Fruit fly (Drosophila melanogaster) whole organism, embryonic: ENCODE data around the gene CG42535.

ENCODE experiments used
- Aef1 ChIP-seq: fragments of 200-800 bp; sonication (Bioruptor generic); IDR thresholded peaks from 3 replicates; pipeline ENCODE4 v1.3.6; 2022; ENCODE audit warnings: missing biosample characterization, missing genetic modification characterization
- Bteb2 ChIP-seq: fragments of 200-800 bp; sonication (Bioruptor generic); optimal IDR thresholded peaks from 2 replicates; lab custom pipeline; 2016; ENCODE audit warnings: missing biosample characterization, missing genetic modification characterization
- CG10147 ChIP-seq: fragments of 200-800 bp; sonication (Bioruptor generic); optimal IDR thresholded peaks from 2 replicates; lab custom pipeline; 2019; ENCODE audit warnings: missing biosample characterization, mild to moderate bottlenecking, missing genetic modification characterization, moderate library complexity
- CG10274 ChIP-seq: fragments of 200-800 bp; sonication (Bioruptor generic); optimal IDR thresholded peaks from 3 replicates; lab custom pipeline; 2017; ENCODE audit warnings: missing biosample characterization, mild to moderate bottlenecking, missing genetic modification characterization
- CG10366 ChIP-seq: fragments of 200-800 bp; sonication (Bioruptor generic); IDR thresholded peaks from 2 replicates; pipeline ENCODE4 v1.3.6; 2022; ENCODE audit warnings: missing biosample characterization, missing genetic modification characterization
- CG10959 ChIP-seq: fragments of 200-800 bp; sonication (Bioruptor generic); IDR thresholded peaks from 2 replicates; pipeline ENCODE4 v1.3.6; 2022; ENCODE audit warnings: missing biosample characterization, missing genetic modification characterization
- CG12236 ChIP-seq: fragments of 200-800 bp; sonication (Bioruptor generic); optimal IDR thresholded peaks from 2 replicates; lab custom pipeline; 2016; ENCODE audit warnings: missing biosample characterization, missing genetic modification characterization
- CG13894 ChIP-seq: fragments of 200-800 bp; sonication (Bioruptor generic); optimal IDR thresholded peaks from 3 replicates; lab custom pipeline; 2018; ENCODE audit warnings: missing biosample characterization, mild to moderate bottlenecking, missing genetic modification characterization, moderate library complexity
- CG16779 ChIP-seq: fragments of 200-800 bp; sonication (Bioruptor generic); IDR thresholded peaks from 2 replicates; pipeline ENCODE4 v1.3.6; 2022; ENCODE audit warnings: missing biosample characterization, missing genetic modification characterization
- CG17328 ChIP-seq: fragments of 200-800 bp; sonication (Bioruptor generic); IDR thresholded peaks from 2 replicates; pipeline ENCODE4 v1.3.6; 2022; ENCODE audit warnings: missing biosample characterization, missing genetic modification characterization
- CG17912 ChIP-seq: fragments of 200-800 bp; sonication (Bioruptor generic); optimal IDR thresholded peaks from 2 replicates; lab custom pipeline; 2018; ENCODE audit warnings: missing biosample characterization, mild to moderate bottlenecking, missing genetic modification characterization
- CG18476 ChIP-seq: fragments of 200-800 bp; sonication (Bioruptor generic); optimal IDR thresholded peaks from 2 replicates; lab custom pipeline; 2016; ENCODE audit warnings: missing biosample characterization, mild to moderate bottlenecking, missing genetic modification characterization
- CG18599 ChIP-seq: fragments of 200-800 bp; sonication (Bioruptor generic); optimal IDR thresholded peaks from 3 replicates; lab custom pipeline; 2017; ENCODE audit warnings: missing biosample characterization, missing genetic modification characterization, mild to moderate bottlenecking, moderate library complexity, missing genetic modification reagents
- CG18764 ChIP-seq: fragments of 200-800 bp; sonication (Bioruptor generic); optimal IDR thresholded peaks from 3 replicates; lab custom pipeline; 2016; ENCODE audit warnings: missing biosample characterization, missing genetic modification characterization
- CG3065 ChIP-seq: fragments of 200-800 bp; sonication (Bioruptor generic); optimal IDR thresholded peaks from 2 replicates; lab custom pipeline; 2016; ENCODE audit warnings: missing biosample characterization, missing genetic modification characterization
- CG34224 ChIP-seq: fragments of 200-800 bp; sonication (Bioruptor generic); IDR thresholded peaks from 3 replicates; pipeline ENCODE4 v1.3.6; 2022; ENCODE audit warnings: missing biosample characterization, missing genetic modification characterization; ENCODE audit not compliant: partially characterized antibody
- CG4360 ChIP-seq: fragments of 200-800 bp; sonication (Bioruptor generic); IDR thresholded peaks from 2 replicates; pipeline ENCODE4 v1.3.6; 2022; ENCODE audit warnings: missing biosample characterization, missing genetic modification characterization
- CG4820 ChIP-seq: fragments of 200-800 bp; sonication (Bioruptor generic); optimal IDR thresholded peaks from 3 replicates; lab custom pipeline; 2016; ENCODE audit warnings: missing biosample characterization, missing genetic modification characterization
- CG5953 ChIP-seq: fragments of 200-800 bp; sonication (Bioruptor generic); IDR thresholded peaks from 2 replicates; pipeline ENCODE4 v1.3.6; 2022; ENCODE audit warnings: missing biosample characterization, missing genetic modification characterization
- CG7357 ChIP-seq: fragments of 200-800 bp; sonication (Bioruptor generic); IDR thresholded peaks from 3 replicates; pipeline ENCODE4 v1.3.6; 2022; ENCODE audit warnings: missing biosample characterization, missing genetic modification characterization
- D19A ChIP-seq: fragments of 200-800 bp; optimal IDR thresholded peaks from 3 replicates; lab custom pipeline; 2019; ENCODE audit warnings: missing biosample characterization, mild to moderate bottlenecking, missing genetic modification characterization, moderate library complexity
- Dbx ChIP-seq: fragments of 200-800 bp; sonication (Bioruptor generic); IDR thresholded peaks from 3 replicates; pipeline ENCODE4 v1.3.6; 2022; ENCODE audit warnings: missing biosample characterization, missing genetic modification characterization
- Dek ChIP-seq: fragments of 200-800 bp; sonication (Bioruptor generic); optimal IDR thresholded peaks from 3 replicates; lab custom pipeline; 2019; ENCODE audit warnings: missing biosample characterization, mild to moderate bottlenecking, missing genetic modification characterization, moderate library complexity
- Dfd ChIP-seq, 2 experiments: fragments of >200 bp; optimal IDR thresholded peaks; 2 replicates each; lab custom pipeline; 2017; ENCODE audit warnings: missing biosample characterization in 2 of 2, missing genetic modification characterization in 2 of 2
- Gsc ChIP-seq: fragments of 200-800 bp; sonication (Bioruptor generic); IDR thresholded peaks from 2 replicates; pipeline ENCODE4 v1.3.6; 2022; ENCODE audit warnings: missing biosample characterization, missing genetic modification characterization
- Hr39 ChIP-seq: fragments of >200 bp; optimal IDR thresholded peaks from 2 replicates; lab custom pipeline; 2017
- Kr ChIP-seq: fragments of 200-800 bp; sonication (Bioruptor generic); optimal IDR thresholded peaks from 2 replicates; lab custom pipeline; 2017; ENCODE audit warnings: missing biosample characterization, mild to moderate bottlenecking, missing genetic modification characterization
- Med ChIP-seq: fragments of 200-800 bp; sonication (Bioruptor generic); peaks from one replicate; lab custom pipeline; 2016; ENCODE audit warnings: missing biosample characterization, missing genetic modification characterization, mild to moderate bottlenecking, inconsistent platforms, moderate library complexity
- Meics ChIP-seq: fragments of 200-800 bp; sonication (Bioruptor generic); optimal IDR thresholded peaks from 2 replicates; lab custom pipeline; 2017; ENCODE audit warnings: missing biosample characterization, mild to moderate bottlenecking, missing genetic modification characterization
- az2 ChIP-seq: fragments of 200-800 bp; sonication (Bioruptor generic); optimal IDR thresholded peaks from 3 replicates; lab custom pipeline; 2016; ENCODE audit warnings: missing biosample characterization, missing genetic modification characterization
- bbx ChIP-seq: fragments of 200-800 bp; sonication (Bioruptor generic); IDR thresholded peaks from 2 replicates; pipeline ENCODE4 v1.3.6; 2022; ENCODE audit warnings: missing biosample characterization, missing genetic modification characterization; ENCODE audit not compliant: partially characterized antibody
- bsh ChIP-seq, 2 experiments: fragments of 200-800 bp; sonication (Bioruptor generic); optimal IDR thresholded peaks; 2 replicates each; lab custom pipeline; 2017 to 2018; ENCODE audit warnings: mild to moderate bottlenecking in 2 of 2, missing biosample characterization in 2 of 2, missing genetic modification characterization in 2 of 2, moderate library complexity in 1 of 2
- cwo ChIP-seq: fragments of 200-800 bp; sonication (Bioruptor generic); optimal IDR thresholded peaks from 3 replicates; lab custom pipeline; 2017; ENCODE audit warnings: missing biosample characterization, missing genetic modification characterization, mild to moderate bottlenecking, moderate library complexity, missing genetic modification reagents
- disco-r ChIP-seq: fragments of 200-800 bp; sonication (Bioruptor generic); optimal IDR thresholded peaks from 2 replicates; lab custom pipeline; 2016; ENCODE audit warnings: missing biosample characterization, missing genetic modification characterization
- dysf ChIP-seq: fragments of 200-800 bp; sonication (Bioruptor generic); IDR thresholded peaks from 3 replicates; pipeline ENCODE4 v1.3.6; 2022; ENCODE audit warnings: missing biosample characterization, missing genetic modification characterization
- gcm ChIP-seq: fragments of 200-800 bp; sonication (Bioruptor generic); optimal IDR thresholded peaks from 2 replicates; lab custom pipeline; 2019; ENCODE audit warnings: missing biosample characterization, mild to moderate bottlenecking, missing genetic modification characterization, moderate library complexity
- gem ChIP-seq: fragments of 200-800 bp; sonication (Bioruptor generic); optimal IDR thresholded peaks from 2 replicates; lab custom pipeline; 2019; ENCODE audit warnings: missing biosample characterization, mild to moderate bottlenecking, missing genetic modification characterization, moderate library complexity
- gro ChIP-seq: fragments of 200-800 bp; sonication (Bioruptor generic); optimal IDR thresholded peaks from 2 replicates; lab custom pipeline; 2016; ENCODE audit warnings: missing biosample characterization, missing genetic modification characterization
- kay ChIP-seq: fragments of 200-800 bp; sonication (Bioruptor generic); optimal IDR thresholded peaks from 2 replicates; lab custom pipeline; 2016; ENCODE audit warnings: missing biosample characterization, missing genetic modification characterization
- lab ChIP-seq: fragments of 200-800 bp; sonication (Bioruptor generic); optimal IDR thresholded peaks from 3 replicates; lab custom pipeline; 2017; ENCODE audit warnings: missing biosample characterization, missing genetic modification characterization, mild to moderate bottlenecking, moderate library complexity, missing genetic modification reagents
- nmo ChIP-seq: fragments of 200-800 bp; sonication (Bioruptor generic); optimal IDR thresholded peaks from 2 replicates; lab custom pipeline; 2018; ENCODE audit warnings: missing biosample characterization, mild to moderate bottlenecking, missing genetic modification characterization, moderate library complexity
- pan ChIP-seq, 4 experiments: fragments of >200 bp in 3 of 4; fragments of 200-800 bp in 1 of 4; sonication (Bioruptor generic) in 1 of 4; optimal IDR thresholded peaks in 3 of 4; IDR thresholded peaks in 1 of 4; 2 replicates each; pipeline versions ENCODE4 v1.3.6 to Lab custom; 2017 to 2022; ENCODE audit warnings: missing biosample characterization in 2 of 4, missing genetic modification characterization in 2 of 4, mixed read lengths in 1 of 4
- pb ChIP-seq: fragments of 200-800 bp; sonication (Bioruptor generic); optimal IDR thresholded peaks from 3 replicates; lab custom pipeline; 2016; ENCODE audit warnings: missing biosample characterization, missing genetic modification characterization
- phol ChIP-seq: fragments of 200-800 bp; sonication (Bioruptor generic); optimal IDR thresholded peaks from 3 replicates; lab custom pipeline; 2018; ENCODE audit warnings: missing biosample characterization, mild to moderate bottlenecking, missing genetic modification characterization, moderate library complexity
- pzg ChIP-seq: fragments of 200-800 bp; sonication (Bioruptor generic); optimal IDR thresholded peaks from 3 replicates; lab custom pipeline; 2018; ENCODE audit warnings: missing biosample characterization, mild to moderate bottlenecking, missing genetic modification characterization, moderate library complexity
- ro ChIP-seq: fragments of 200-800 bp; sonication (Bioruptor generic); IDR thresholded peaks from 2 replicates; pipeline ENCODE4 v1.3.6; 2022; ENCODE audit warnings: missing biosample characterization, missing genetic modification characterization
- row ChIP-seq: fragments of 200-800 bp; sonication (Bioruptor generic); IDR thresholded peaks from 3 replicates; pipeline ENCODE4 v1.3.6; 2022; ENCODE audit warnings: missing biosample characterization, missing genetic modification characterization
- stwl ChIP-seq: fragments of 200-800 bp; sonication (Bioruptor generic); optimal IDR thresholded peaks from 3 replicates; lab custom pipeline; 2018; ENCODE audit warnings: missing biosample characterization, mild to moderate bottlenecking, missing genetic modification characterization, moderate library complexity

Gene CG42535

DNA sequence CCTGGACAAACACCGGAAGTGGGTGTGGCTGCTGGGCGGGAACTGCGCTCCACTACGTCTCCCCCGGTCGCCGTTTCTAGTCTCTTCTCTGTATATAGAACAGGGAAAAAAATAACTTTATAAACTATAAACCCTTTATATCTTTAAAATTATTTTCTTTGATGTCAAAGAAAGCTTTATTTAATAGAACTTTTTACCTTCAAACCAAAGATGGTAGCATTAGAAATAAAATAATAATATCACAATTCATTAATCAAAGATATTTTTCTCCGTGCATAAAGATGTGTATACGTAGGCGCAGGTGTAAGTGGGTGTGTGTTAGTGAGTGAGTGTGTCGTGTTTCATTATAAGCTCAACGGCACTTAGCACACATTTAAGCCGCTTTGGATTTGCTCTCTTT is 31.2 kb downstream of the CG42535 start (continued):
- no peak for TF ChIP-seq stwl (tag; lab: Kevin White, UChicago)
- peak; percentile 14 for TF ChIP-seq CG13894
- TF ChIP-seq dysf (GFP tag; lab: Robert Waterston, UW): peak; percentile 20; the same call in 1 of the 3 replicates
- TF ChIP-seq bsh (GFP tag; optimal IDR thresholded peaks at IDR 0.05; lab: Kevin White, UChicago): no peak
- no peak for TF ChIP-seq gro (GFP tag; lab: Kevin White, UChicago)
- no peak for TF ChIP-seq pzg (GFP tag; lab: Kevin White, UChicago)
- TF ChIP-seq Med: peak; percentile 47
- TF ChIP-seq Kr (GFP tag; lab: Kevin White, UChicago): no peak
- no peak for TF ChIP-seq CG12236 (GFP tag; lab: Kevin White, UChicago)
- no peak for TF ChIP-seq nmo (GFP tag; lab: Kevin White, UChicago)
- no peak for TF ChIP-seq pb (GFP tag; lab: Kevin White, UChicago)
- peak; percentile 28 for TF ChIP-seq Meics (GFP tag; lab: Kevin White, UChicago)
- TF ChIP-seq CG10147 (GFP tag; lab: Kevin White, UChicago): peak; percentile 47
- peak; percentile 34 for TF ChIP-seq cwo
- no peak for TF ChIP-seq CG17328 (GFP tag; lab: Robert Waterston, UW)
- TF ChIP-seq az2 (GFP tag; lab: Kevin White, UChicago): no peak
- peak; percentile 25 for TF ChIP-seq gem (tag; lab: Kevin White, UChicago)
- TF ChIP-seq lab (GFP tag; lab: Kevin White, UChicago): peak; percentile 39
- TF ChIP-seq gcm (GFP tag; lab: Kevin White, UChicago): no peak
- peak; percentile 72 for TF ChIP-seq CG18599 (GFP tag; lab: Kevin White, UChicago)
- TF ChIP-seq disco-r: no peak
- TF ChIP-seq Gsc: no peak

DNA sequence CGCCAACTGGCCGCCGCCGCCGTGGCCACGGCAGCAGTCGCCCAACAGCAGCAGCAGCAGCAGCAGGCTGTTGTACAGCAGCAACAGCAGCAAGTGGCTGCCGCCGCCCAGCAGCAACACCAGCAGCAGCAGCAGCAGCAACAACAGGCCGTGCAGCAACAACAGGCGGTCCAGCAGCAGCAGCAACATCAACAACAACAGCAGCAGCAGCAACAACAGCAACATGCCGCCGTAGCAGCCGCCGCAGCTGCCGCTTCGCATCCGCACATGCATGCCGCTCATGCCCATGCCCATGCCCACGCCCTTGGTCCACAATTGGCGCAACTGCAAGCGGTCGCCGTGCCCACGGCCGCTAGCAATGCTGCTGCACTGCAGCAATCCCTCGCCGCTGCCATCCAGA is 45.8 kb downstream of the CG42535 start:
- TF ChIP-seq CG34224 (GFP tag; lab: Robert Waterston, UW) (no peak), CG4360 (peak; percentile 57), CG4820 (GFP tag; lab: Kevin White, UChicago) (no peak), ro (GFP tag; lab: Robert Waterston, UW) (no peak), CG18764 (GFP tag; lab: Kevin White, UChicago) (no peak), CG7357 (GFP tag; lab: Robert Waterston, UW) (no peak), phol (tag; lab: Kevin White, UChicago) (no peak), CG16779 (GFP tag; lab: Robert Waterston, UW) (no peak), Aef1 (GFP tag; lab: Robert Waterston, UW) (no peak), Dfd (GFP tag; optimal IDR thresholded peaks at IDR 0.05; lab: Kevin White, UChicago) (peak in 1 of 2 experiments; percentile 79)
- TF ChIP-seq, all 482 proteins: peak for 2

dm6 chr3L:10581688-10582288 is 48.9 kb downstream of the CG42535 start:
- TF ChIP-seq CG10274 (GFP tag; lab: Kevin White, UChicago) (no peak), Dek (tag; lab: Kevin White, UChicago) (no peak), Bteb2 (no peak), Hr39 (lab: Kevin White, UChicago) (peak; percentile 77), D19A (no peak), row (GFP tag; lab: Robert Waterston, UW) (no peak), CG18476 (GFP tag; lab: Kevin White, UChicago) (no peak), CG10366 (GFP tag; lab: Robert Waterston, UW) (no peak), CG17912 (GFP tag; lab: Kevin White, UChicago) (no peak), CG3065 (GFP tag; lab: Kevin White, UChicago) (peak; percentile 39), bbx (GFP tag; lab: Robert Waterston, UW) (no peak), pan (optimal IDR thresholded peaks at IDR 0.05; lab: Kevin White, UChicago) (no peak), pan (GFP tag; optimal IDR thresholded peaks at IDR 0.05 in 1 of 2, IDR thresholded peaks at IDR 0.05 in 1 of 2) (no peak), kay (GFP tag; lab: Kevin White, UChicago) (no peak), CG12236 (GFP tag; lab: Kevin White, UChicago) (no peak), Dbx (GFP tag; lab: Robert Waterston, UW) (0 out of 3 replicates have a peak, but pooled peaks have one; percentile 38), nmo (GFP tag; lab: Kevin White, UChicago) (no peak), CG5953 (GFP tag; lab: Robert Waterston, UW) (no peak), CG10959 (peak; percentile 18; the same call in 1 of the 2 replicates)
